Worm (Caenorhabditis elegans): ENCODE data around the gene F01G4.6.
A peak's percentile ranks its signal among the peaks of the same experiment; 100 is the strongest.

The F01G4.6 gene

DNA sequence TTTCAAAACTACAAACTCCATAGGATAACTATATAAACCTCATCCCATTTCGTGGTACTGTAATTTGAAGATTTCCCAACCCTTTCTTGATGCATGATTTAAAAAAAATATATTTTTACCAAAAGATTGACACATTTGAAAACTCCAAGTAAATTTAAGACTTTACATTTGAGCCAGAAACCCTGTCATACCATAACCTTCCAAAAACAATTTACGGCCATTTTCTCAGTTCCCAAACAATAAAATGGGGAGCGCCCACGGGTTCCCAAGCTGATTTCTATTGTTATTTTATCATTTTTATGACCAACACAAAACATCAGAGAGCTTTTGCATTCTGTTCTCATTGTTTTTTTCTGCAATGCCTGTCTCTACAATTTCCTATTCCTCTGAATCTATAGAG, 36.7 kb downstream of the F01G4.6 start, which contains the start of gene clc-9:
clc-9 (plus strand) TSS at position 301 of the 400 bp plus-strand sequence.
- no peak for TF ChIP-seq ztf-11 (tag; optimal IDR thresholded peaks at IDR 0.05)
- no peak for TF ChIP-seq elt-1 (tag; optimal IDR thresholded peaks at IDR 0.05)
- TF ChIP-seq nhr-237 (tag; optimal IDR thresholded peaks at IDR 0.05) = no peak
- TF ChIP-seq fkh-10 (GFP tag; optimal IDR thresholded peaks at IDR 0.05) = no peak
- TF ChIP-seq nhr-67 (tag; optimal IDR thresholded peaks at IDR 0.05) = no peak
- no peak for TF ChIP-seq mdl-1 (tag; optimal IDR thresholded peaks at IDR 0.05)
- TF ChIP-seq zag-1 (tag; optimal IDR thresholded peaks at IDR 0.05) = no peak
- no peak for TF ChIP-seq jun-1 (tag; optimal IDR thresholded peaks at IDR 0.05)
- no peak for TF ChIP-seq unc-62 (GFP tag; optimal IDR thresholded peaks at IDR 0.05)
- TF ChIP-seq fkh-2 (tag; optimal IDR thresholded peaks at IDR 0.05) = no peak
- TF ChIP-seq lin-15B (tag; optimal IDR thresholded peaks at IDR 0.05) = no peak
- TF ChIP-seq nfya-1 (tag; optimal IDR thresholded peaks at IDR 0.05; ENCODE audit: insufficient read depth) = no peak
- TF ChIP-seq lsy-12 (tag; optimal IDR thresholded peaks at IDR 0.05) = no peak

DNA sequence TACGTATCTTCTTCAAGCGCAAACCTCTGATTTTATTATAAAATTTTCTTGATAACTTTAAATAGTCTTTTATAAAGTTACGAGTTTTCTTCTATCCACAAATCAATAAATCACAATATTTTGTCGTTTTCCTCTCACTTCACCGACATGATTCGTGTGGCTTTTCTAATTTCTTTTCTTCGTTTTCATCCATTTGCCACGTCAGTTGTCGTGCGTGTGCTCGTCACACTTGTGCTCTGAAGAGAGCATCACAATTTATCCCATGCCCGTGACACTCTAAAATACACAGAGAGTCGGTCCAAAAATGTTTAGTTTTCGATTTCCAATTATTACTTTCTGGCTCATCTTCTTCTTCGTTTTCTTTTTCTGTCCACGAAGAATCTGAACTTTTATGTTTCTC, 37.4 kb downstream of the F01G4.6 start:
- no peak for TF ChIP-seq nhr-43 (tag; optimal IDR thresholded peaks at IDR 0.05; ENCODE audit: poor library complexity, severe bottlenecking)
- no peak for TF ChIP-seq jun-1 (tag; optimal IDR thresholded peaks at IDR 0.05)
- peak; percentile 24 for TF ChIP-seq nfya-1 (tag; optimal IDR thresholded peaks at IDR 0.05; ENCODE audit: insufficient read depth)
- TF ChIP-seq nhr-237 (tag; optimal IDR thresholded peaks at IDR 0.05) = no peak
- TF ChIP-seq egl-5 (tag; optimal IDR thresholded peaks at IDR 0.05) = peak; percentile 3
- no peak for TF ChIP-seq tbx-2 (tag; optimal IDR thresholded peaks at IDR 0.05)
- TF ChIP-seq aly-2 (tag; optimal IDR thresholded peaks at IDR 0.05) = no peak
- no peak for TF ChIP-seq zag-1 (tag; optimal IDR thresholded peaks at IDR 0.05)
- TF ChIP-seq unc-62 (GFP tag; optimal IDR thresholded peaks at IDR 0.05) = no peak
- no peak for TF ChIP-seq ceh-9 (tag; optimal IDR thresholded peaks at IDR 0.05)
- TF ChIP-seq elt-3 (tag; optimal IDR thresholded peaks at IDR 0.05) = no peak
- TF ChIP-seq pha-4 (tag; optimal IDR thresholded peaks at IDR 0.05) = no peak

DNA sequence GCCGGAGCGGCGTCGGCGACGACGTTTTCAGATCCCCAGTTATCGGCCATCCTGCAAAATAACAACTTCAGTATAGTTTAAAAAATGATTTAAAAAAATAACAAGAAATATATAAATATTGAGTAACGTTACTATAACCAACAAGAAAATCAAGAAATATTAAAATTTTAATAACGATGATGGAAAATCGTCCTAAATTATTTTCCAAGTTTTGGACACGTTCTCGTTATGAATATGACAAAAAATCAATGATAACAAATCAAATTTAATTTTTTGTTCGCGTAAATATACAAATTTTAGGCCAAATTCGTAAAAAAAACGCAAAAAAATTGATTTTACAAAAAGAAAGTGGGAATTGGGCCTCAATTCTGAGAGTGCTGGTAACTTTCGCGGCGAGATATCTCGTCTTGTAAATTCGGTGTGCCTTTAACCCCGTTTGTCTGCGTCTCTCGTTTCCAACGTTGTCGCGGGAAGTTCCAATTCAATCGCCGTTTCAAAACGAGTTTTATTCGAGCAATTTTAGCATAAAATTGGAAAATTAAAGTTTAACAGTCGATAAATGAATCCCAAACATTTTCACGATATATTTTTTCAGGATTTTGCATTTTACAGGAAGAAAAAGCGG, 38.2 kb downstream of the F01G4.6 start, which contains the start of gene rps-5:
rps-5 (minus strand) TSS at position 51 of the 625 bp plus-strand sequence.
- TF ChIP-seq ztf-4 (tag; optimal IDR thresholded peaks at IDR 0.05) (no peak), nhr-23 (tag; optimal IDR thresholded peaks at IDR 0.05) (peak; percentile 78), fkh-2 (tag; optimal IDR thresholded peaks at IDR 0.05) (no peak), snpc-4 (tag; optimal IDR thresholded peaks at IDR 0.05) (peak; percentile 16), aly-2 (tag; optimal IDR thresholded peaks at IDR 0.05) (no peak), R02D3.7 (tag; optimal IDR thresholded peaks at IDR 0.05) (peak; percentile 23), skn-1 (tag; optimal IDR thresholded peaks at IDR 0.05) (peak; percentile 8), nhr-77 (tag; optimal IDR thresholded peaks at IDR 0.05) (no peak), pha-4 (tag; optimal IDR thresholded peaks at IDR 0.05) (peak; percentile 60), daf-12 (tag; optimal IDR thresholded peaks at IDR 0.05) (no peak), elt-2 (tag; optimal IDR thresholded peaks at IDR 0.05) (peak; percentile 27), nfya-1 (tag; optimal IDR thresholded peaks at IDR 0.05; ENCODE audit: insufficient read depth) (peak; percentile 91), pqm-1 (tag; optimal IDR thresholded peaks at IDR 0.05) (peak; percentile 23), nhr-11 (tag; optimal IDR thresholded peaks at IDR 0.05) (no peak), nhr-25 (tag; optimal IDR thresholded peaks at IDR 0.05) (peak; percentile 39), hmg-11 (tag; optimal IDR thresholded peaks at IDR 0.05) (peak; percentile 80), lin-15B (tag; optimal IDR thresholded peaks at IDR 0.05) (peak; percentile 67), nhr-76 (tag; optimal IDR thresholded peaks at IDR 0.05) (no peak), lin-39 (tag; optimal IDR thresholded peaks at IDR 0.05) (peak; percentile 40), ceh-28 (tag; optimal IDR thresholded peaks at IDR 0.05) (peak; percentile 23)

DNA sequence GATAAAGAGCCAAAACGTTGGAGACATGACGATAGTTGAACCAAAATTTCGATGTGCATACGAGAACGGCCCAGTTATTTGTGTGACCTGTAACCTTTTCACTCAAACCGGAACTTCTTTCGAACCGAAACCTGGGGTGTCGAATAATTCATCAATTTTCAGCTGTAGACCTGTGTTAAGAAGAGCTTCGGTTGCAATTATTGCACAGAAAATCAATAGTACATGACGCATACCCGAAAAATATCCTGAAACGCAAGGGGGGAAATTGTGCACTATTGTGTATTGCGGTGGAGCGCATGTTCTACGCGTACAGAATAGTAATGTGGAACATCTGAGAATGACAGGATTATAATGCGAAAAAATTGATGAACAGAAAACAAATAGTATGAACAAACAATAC, 39.5 kb downstream of the F01G4.6 start, which contains the start of gene pigk-1:
pigk-1 (minus strand) TSS at position 248 of the 400 bp plus-strand sequence.
- TF ChIP-seq jun-1 (tag; optimal IDR thresholded peaks at IDR 0.05) = no peak
- peak; percentile 15 for TF ChIP-seq R02D3.7 (tag; optimal IDR thresholded peaks at IDR 0.05)
- TF ChIP-seq ama-1 (optimal IDR thresholded peaks at IDR 0.05) = peak; percentile 9
- peak; percentile 24 for TF ChIP-seq nhr-43 (tag; optimal IDR thresholded peaks at IDR 0.05; ENCODE audit: poor library complexity, severe bottlenecking)
